Worm (Caenorhabditis elegans) whole organism, mixed stage, embryonic: Measurements from ENCODE around the gene F58H1.3.

Experiments
- M03D4.4 ChIP-seq: sonication (generic microtip); optimal IDR thresholded peaks from 2 replicates; lab custom pipeline; 2017; ENCODE audit warnings: mild to moderate bottlenecking, missing genetic modification characterization, missing compliant biosample characterization
- bed-3 ChIP-seq: fragments of 200-800 bp; sonication (Bioruptor generic); optimal IDR thresholded peaks from 3 replicates; lab custom pipeline; 2018; ENCODE audit warnings: mild to moderate bottlenecking, missing genetic modification characterization, moderate library complexity, missing compliant biosample characterization
- blmp-1 ChIP-seq: fragments of 150-350 bp; optimal IDR thresholded peaks from 2 replicates; lab custom pipeline; 2014; ENCODE audit warnings: missing biosample characterization, missing genetic modification characterization
- ceh-39 ChIP-seq: fragments of 150-350 bp; optimal IDR thresholded peaks from 2 replicates; lab custom pipeline; 2014; ENCODE audit warnings: missing biosample characterization, missing genetic modification characterization
- ceh-43 ChIP-seq: fragments of 200-800 bp; sonication (Bioruptor generic); optimal IDR thresholded peaks from 2 replicates; lab custom pipeline; 2018; ENCODE audit warnings: mild to moderate bottlenecking, missing genetic modification characterization, moderate library complexity, missing compliant biosample characterization
- ces-1 ChIP-seq: fragments of 150-350 bp; optimal IDR thresholded peaks from 2 replicates; lab custom pipeline; 2014; ENCODE audit warnings: missing biosample characterization, missing genetic modification reagents, missing genetic modification characterization
- cnd-1 ChIP-seq: fragments of 200-800 bp; sonication (Bioruptor generic); optimal IDR thresholded peaks from 2 replicates; lab custom pipeline; 2018; ENCODE audit warnings: mild to moderate bottlenecking, missing genetic modification characterization, missing compliant biosample characterization
- drap-1 ChIP-seq: fragments of 200-800 bp; sonication (Bioruptor generic); optimal IDR thresholded peaks from 3 replicates; lab custom pipeline; 2018; ENCODE audit warnings: mild to moderate bottlenecking, missing genetic modification characterization, missing compliant biosample characterization
- elt-1 ChIP-seq: sonication (generic microtip); optimal IDR thresholded peaks from 2 replicates; lab custom pipeline; 2017; ENCODE audit warnings: missing genetic modification characterization, mild to moderate bottlenecking, missing compliant biosample characterization, antibody characterized with exemption, moderate library complexity, borderline replicate concordance; ENCODE audit not compliant: insufficient read depth
- elt-3 ChIP-seq: fragments of 150-350 bp; optimal IDR thresholded peaks from 2 replicates; lab custom pipeline; 2014; ENCODE audit warnings: missing biosample characterization, missing genetic modification characterization
- flh-1 ChIP-seq: fragments of 200-800 bp; sonication (Bioruptor generic); optimal IDR thresholded peaks from 2 replicates; lab custom pipeline; 2018; ENCODE audit warnings: mild to moderate bottlenecking, missing genetic modification characterization, moderate library complexity, missing compliant biosample characterization
- ham-2 ChIP-seq: fragments of 200-800 bp; sonication (Bioruptor generic); optimal IDR thresholded peaks from 2 replicates; lab custom pipeline; 2018; ENCODE audit warnings: mild to moderate bottlenecking, missing genetic modification characterization, missing compliant biosample characterization
- hlh-1 ChIP-seq: fragments of 150-350 bp; optimal IDR thresholded peaks from 2 replicates; lab custom pipeline; 2014; ENCODE audit warnings: missing biosample characterization, missing genetic modification reagents, missing genetic modification characterization
- lin-13 ChIP-seq: fragments of 150-350 bp; optimal IDR thresholded peaks from 2 replicates; lab custom pipeline; 2014; ENCODE audit warnings: missing biosample characterization, missing genetic modification characterization
- lin-32 ChIP-seq: fragments of 200-800 bp; sonication (Bioruptor generic); optimal IDR thresholded peaks from 2 replicates; lab custom pipeline; 2018; ENCODE audit warnings: mild to moderate bottlenecking, missing genetic modification characterization, missing compliant biosample characterization
- mep-1 ChIP-seq: fragments of 150-350 bp; optimal IDR thresholded peaks from 2 replicates; lab custom pipeline; 2017; ENCODE audit warnings: missing biosample characterization, missing genetic modification reagents, missing genetic modification characterization, inconsistent platforms
- mls-2 ChIP-seq: sonication (generic microtip); optimal IDR thresholded peaks from 2 replicates; lab custom pipeline; 2016; ENCODE audit warnings: mild to moderate bottlenecking, missing genetic modification characterization, moderate library complexity, missing compliant biosample characterization
- nhr-12 ChIP-seq: fragments of 150-350 bp; optimal IDR thresholded peaks from 2 replicates; lab custom pipeline; 2014; ENCODE audit warnings: missing biosample characterization, missing genetic modification characterization
- nhr-2 ChIP-seq: fragments of 150-350 bp; optimal IDR thresholded peaks from 2 replicates; lab custom pipeline; 2014; ENCODE audit warnings: missing biosample characterization, missing genetic modification characterization
- nhr-237 ChIP-seq: fragments of 150-350 bp; optimal IDR thresholded peaks from 2 replicates; lab custom pipeline; 2014; ENCODE audit warnings: missing biosample characterization, missing genetic modification characterization
- nhr-28 ChIP-seq: fragments of 150-350 bp; optimal IDR thresholded peaks from 2 replicates; lab custom pipeline; 2014; ENCODE audit warnings: missing biosample characterization, missing genetic modification characterization
- nhr-76 ChIP-seq: sonication (generic microtip); optimal IDR thresholded peaks from 2 replicates; lab custom pipeline; 2017; ENCODE audit warnings: missing biosample characterization, missing genetic modification characterization
- pha-4 ChIP-seq: fragments of 150-350 bp; optimal IDR thresholded peaks from 2 replicates; lab custom pipeline; 2018; ENCODE audit warnings: missing biosample characterization, missing genetic modification reagents, missing genetic modification characterization
- sem-2 ChIP-seq: fragments of 200-800 bp; sonication (Bioruptor generic); optimal IDR thresholded peaks from 2 replicates; lab custom pipeline; 2018; ENCODE audit warnings: mild to moderate bottlenecking, missing genetic modification characterization, missing compliant biosample characterization
- snpc-4 ChIP-seq: fragments of 150-350 bp; optimal IDR thresholded peaks from 2 replicates; lab custom pipeline; 2014; ENCODE audit warnings: missing biosample characterization, missing genetic modification characterization
- sptf-1 ChIP-seq: sonication (generic microtip); optimal IDR thresholded peaks from 2 replicates; lab custom pipeline; 2017; ENCODE audit warnings: mild to moderate bottlenecking, missing genetic modification characterization, moderate library complexity, missing compliant biosample characterization
- tbx-8 ChIP-seq: fragments of 200-800 bp; sonication (Bioruptor generic); optimal IDR thresholded peaks from 2 replicates; lab custom pipeline; 2018; ENCODE audit warnings: mild to moderate bottlenecking, missing genetic modification characterization, moderate library complexity, missing compliant biosample characterization
- unc-120 ChIP-seq: sonication (generic microtip); optimal IDR thresholded peaks from 2 replicates; lab custom pipeline; 2017; ENCODE audit warnings: missing genetic modification characterization, missing compliant biosample characterization; ENCODE audit not compliant: poor library complexity, severe bottlenecking
- unc-39 ChIP-seq: fragments of 150-350 bp; optimal IDR thresholded peaks from 2 replicates; lab custom pipeline; 2014; ENCODE audit warnings: missing biosample characterization, missing genetic modification characterization
- unc-62 ChIP-seq: fragments of 150-350 bp; optimal IDR thresholded peaks from 2 replicates; lab custom pipeline; 2014; ENCODE audit warnings: missing biosample characterization, missing genetic modification reagents, missing genetic modification characterization
- zip-8 ChIP-seq: fragments of 150-350 bp; optimal IDR thresholded peaks from 2 replicates; lab custom pipeline; 2014; ENCODE audit warnings: missing biosample characterization, missing genetic modification characterization
- ztf-11 ChIP-seq: fragments of 150-350 bp; optimal IDR thresholded peaks from 2 replicates; lab custom pipeline; 2014; ENCODE audit warnings: missing biosample characterization, missing genetic modification characterization

F58H1.3 gene

ce11 chrV:11946818-11947217 is 13.0 kb downstream of the F58H1.3 start:
- TF ChIP-seq ztf-11 (tag; lab: Kevin White, UChicago) (no peak), nhr-28 (tag; lab: Kevin White, UChicago) (no peak), bed-3 (GFP tag; lab: Kevin White, UChicago) (no peak), ces-1 (peak; percentile 95), cnd-1 (peak; percentile 28), elt-1 (tag; lab: Kevin White, UChicago) (no peak)

ce11 chrV:11947414-11947954 is 13.7 kb downstream of the F58H1.3 start:
- no peak for TF ChIP-seq drap-1 (GFP tag; lab: Kevin White, UChicago)
- TF ChIP-seq elt-1 (tag; lab: Kevin White, UChicago) = no peak
- TF ChIP-seq ceh-39 = no peak
- TF ChIP-seq bed-3 (GFP tag; lab: Kevin White, UChicago) = no peak
- TF ChIP-seq snpc-4 (tag; lab: Kevin White, UChicago) = no peak
- no peak for TF ChIP-seq M03D4.4 (tag; lab: Kevin White, UChicago)
- TF ChIP-seq nhr-2 (tag; lab: Kevin White, UChicago) = peak; percentile 50
- no peak for TF ChIP-seq flh-1 (GFP tag; lab: Kevin White, UChicago)
- no peak for TF ChIP-seq mep-1 (tag; lab: Kevin White, UChicago)
- TF ChIP-seq unc-120 (tag; lab: Kevin White, UChicago) = no peak
- TF ChIP-seq mls-2 = no peak
- no peak for TF ChIP-seq pha-4 (tag; lab: Kevin White, UChicago)
- no peak for TF ChIP-seq nhr-28 (tag; lab: Kevin White, UChicago)
- TF ChIP-seq lin-32 (GFP tag; lab: Kevin White, UChicago) = peak; percentile 70
- no peak for TF ChIP-seq ham-2 (GFP tag; lab: Kevin White, UChicago)
- TF ChIP-seq zip-8 = no peak
- TF ChIP-seq tbx-8 (GFP tag; lab: Kevin White, UChicago) = no peak
- no peak for TF ChIP-seq sptf-1 (tag; lab: Kevin White, UChicago)
- TF ChIP-seq unc-39 (tag; lab: Kevin White, UChicago) = no peak
- no peak for TF ChIP-seq ceh-43 (GFP tag; lab: Kevin White, UChicago)
- peak; percentile 83 for TF ChIP-seq unc-62 (GFP tag; lab: Kevin White, UChicago)
- no peak for TF ChIP-seq sem-2
- TF ChIP-seq nhr-12 (tag; lab: Kevin White, UChicago) = no peak
- no peak for TF ChIP-seq ces-1
- TF ChIP-seq lin-13 (tag; lab: Kevin White, UChicago) = no peak
- no peak for TF ChIP-seq blmp-1 (tag; lab: Kevin White, UChicago)
- TF ChIP-seq ztf-11 (tag; lab: Kevin White, UChicago) = no peak

ce11 chrV:11948581-11948980 is 14.8 kb downstream of the F58H1.3 start:
- no peak for TF ChIP-seq pha-4 (tag; lab: Kevin White, UChicago)
- TF ChIP-seq ceh-39 = no peak
- TF ChIP-seq bed-3 (GFP tag; lab: Kevin White, UChicago) = no peak
- no peak for TF ChIP-seq M03D4.4 (tag; lab: Kevin White, UChicago)
- TF ChIP-seq unc-39 (tag; lab: Kevin White, UChicago) = no peak
- no peak for TF ChIP-seq sem-2
- peak; percentile 68 for TF ChIP-seq ces-1
- no peak for TF ChIP-seq hlh-1 (tag; lab: Kevin White, UChicago)
- no peak for TF ChIP-seq elt-3 (tag; lab: Kevin White, UChicago)
- no peak for TF ChIP-seq nhr-76
- TF ChIP-seq zip-8 = no peak
- TF ChIP-seq ceh-43 (GFP tag; lab: Kevin White, UChicago) = no peak
- peak; percentile 17 for TF ChIP-seq mls-2
- TF ChIP-seq unc-120 (tag; lab: Kevin White, UChicago) = no peak
- TF ChIP-seq blmp-1 (tag; lab: Kevin White, UChicago) = no peak
- TF ChIP-seq flh-1 (GFP tag; lab: Kevin White, UChicago) = no peak
- no peak for TF ChIP-seq unc-62 (GFP tag; lab: Kevin White, UChicago)

- TF ChIP-seq zip-8 (peak; percentile 81), nhr-237 (tag; lab: Kevin White, UChicago) (no peak), unc-62 (GFP tag; lab: Kevin White, UChicago) (peak; percentile 12), elt-1 (tag; lab: Kevin White, UChicago) (peak; percentile 93), nhr-2 (tag; lab: Kevin White, UChicago) (peak; percentile 29), unc-120 (tag; lab: Kevin White, UChicago) (no peak)
Observed at ce11 chrV:11949509-11950117, 15.8 kb downstream of the F58H1.3 start.
